Fruit fly (Drosophila melanogaster) whole organism, embryonic: ENCODE measurements around the gene brm.

Experiments used
- CG10979 ChIP-seq: fragments of 200-800 bp; sonication (Bioruptor generic); optimal IDR thresholded peaks from 2 replicates; lab custom pipeline; 2018; ENCODE audit warnings: missing biosample characterization, mild to moderate bottlenecking, missing genetic modification characterization, moderate library complexity
- CG13894 ChIP-seq: fragments of 200-800 bp; sonication (Bioruptor generic); optimal IDR thresholded peaks from 3 replicates; lab custom pipeline; 2018; ENCODE audit warnings: missing biosample characterization, mild to moderate bottlenecking, missing genetic modification characterization, moderate library complexity
- CG14710 ChIP-seq: fragments of 200-800 bp; sonication (Bioruptor generic); optimal IDR thresholded peaks from 3 replicates; lab custom pipeline; 2019; ENCODE audit warnings: missing biosample characterization, mild to moderate bottlenecking, missing genetic modification characterization, moderate library complexity
- CG15696 ChIP-seq: fragments of 200-800 bp; sonication (Bioruptor generic); optimal IDR thresholded peaks from 2 replicates; lab custom pipeline; 2019; ENCODE audit warnings: missing biosample characterization, mild to moderate bottlenecking, missing genetic modification characterization, moderate library complexity
- CG17359 ChIP-seq: fragments of 200-800 bp; sonication (Bioruptor generic); optimal IDR thresholded peaks from 3 replicates; lab custom pipeline; 2018; ENCODE audit warnings: missing biosample characterization, mild to moderate bottlenecking, missing genetic modification characterization, moderate library complexity
- CG17829 ChIP-seq: fragments of 200-800 bp; optimal IDR thresholded peaks from 2 replicates; lab custom pipeline; 2019; ENCODE audit warnings: missing biosample characterization, mild to moderate bottlenecking, missing genetic modification characterization, moderate library complexity
- CG18764 ChIP-seq: fragments of 200-800 bp; sonication (Bioruptor generic); optimal IDR thresholded peaks from 3 replicates; lab custom pipeline; 2016; ENCODE audit warnings: missing biosample characterization, missing genetic modification characterization
- CG2712 ChIP-seq: fragments of 200-800 bp; optimal IDR thresholded peaks from 3 replicates; lab custom pipeline; 2019; ENCODE audit warnings: missing biosample characterization, mild to moderate bottlenecking, missing genetic modification characterization, moderate library complexity
- CG3065 ChIP-seq: fragments of 200-800 bp; sonication (Bioruptor generic); optimal IDR thresholded peaks from 2 replicates; lab custom pipeline; 2016; ENCODE audit warnings: missing biosample characterization, missing genetic modification characterization
- CG4282 ChIP-seq: fragments of 200-800 bp; sonication (Bioruptor generic); optimal IDR thresholded peaks from 2 replicates; lab custom pipeline; 2016; ENCODE audit warnings: missing biosample characterization, missing genetic modification characterization
- CG4730 ChIP-seq: fragments of 200-800 bp; sonication (Bioruptor generic); IDR thresholded peaks from 2 replicates; pipeline ENCODE4 v1.3.6; 2022; ENCODE audit warnings: missing biosample characterization, missing genetic modification characterization
- CG5180 ChIP-seq: fragments of 200-800 bp; sonication (Bioruptor generic); optimal IDR thresholded peaks from 3 replicates; lab custom pipeline; 2017; ENCODE audit warnings: missing biosample characterization, missing genetic modification characterization, mild to moderate bottlenecking, moderate library complexity, missing genetic modification reagents
- CG6175 ChIP-seq: fragments of 200-800 bp; sonication (Bioruptor generic); IDR thresholded peaks from 3 replicates; pipeline ENCODE4 v1.3.6; 2022; ENCODE audit warnings: missing biosample characterization, missing genetic modification characterization
- CG6272 ChIP-seq: fragments of 200-800 bp; sonication (Bioruptor generic); IDR thresholded peaks from 2 replicates; pipeline ENCODE4 v1.3.6; 2022; ENCODE audit warnings: missing biosample characterization, missing genetic modification characterization
- CG6854 ChIP-seq: fragments of 200-800 bp; sonication (Bioruptor generic); optimal IDR thresholded peaks from 3 replicates; lab custom pipeline; 2017; ENCODE audit warnings: missing biosample characterization, mild to moderate bottlenecking, missing genetic modification characterization
- CG7556 ChIP-seq: fragments of 200-800 bp; sonication (Bioruptor generic); optimal IDR thresholded peaks from 2 replicates; lab custom pipeline; 2017; ENCODE audit warnings: missing biosample characterization, mild to moderate bottlenecking, missing genetic modification characterization
- CG7839 ChIP-seq: fragments of 200-800 bp; sonication (Bioruptor generic); optimal IDR thresholded peaks from 3 replicates; lab custom pipeline; 2018; ENCODE audit warnings: missing biosample characterization, mild to moderate bottlenecking, missing genetic modification characterization, moderate library complexity
- CG8359 ChIP-seq: fragments of 200-800 bp; sonication (Bioruptor generic); optimal IDR thresholded peaks from 2 replicates; lab custom pipeline; 2017; ENCODE audit warnings: missing biosample characterization, mild to moderate bottlenecking, missing genetic modification characterization, borderline replicate concordance
- CG8388 ChIP-seq: fragments of 200-800 bp; sonication (Bioruptor generic); optimal IDR thresholded peaks from 2 replicates; lab custom pipeline; 2019; ENCODE audit warnings: missing biosample characterization, mild to moderate bottlenecking, missing genetic modification characterization, moderate library complexity
- CG9437 ChIP-seq: fragments of 200-800 bp; sonication (Bioruptor generic); optimal IDR thresholded peaks from 2 replicates; lab custom pipeline; 2018; ENCODE audit warnings: missing biosample characterization, mild to moderate bottlenecking, missing genetic modification characterization
- CrebB ChIP-seq: fragments of 200-800 bp; sonication (Bioruptor generic); optimal IDR thresholded peaks from 3 replicates; lab custom pipeline; 2018; ENCODE audit warnings: missing biosample characterization, mild to moderate bottlenecking, missing genetic modification characterization
- Dfd ChIP-seq, 2 experiments: fragments of >200 bp; optimal IDR thresholded peaks; 2 replicates each; lab custom pipeline; 2017; ENCODE audit warnings: missing biosample characterization in 2 of 2, missing genetic modification characterization in 2 of 2
- E2f1 ChIP-seq: fragments of 200-800 bp; sonication (Bioruptor generic); IDR thresholded peaks from 2 replicates; pipeline ENCODE4 v1.3.6; 2022; ENCODE audit warnings: missing biosample characterization, missing genetic modification characterization
- Hey ChIP-seq: fragments of 200-800 bp; sonication (Bioruptor generic); optimal IDR thresholded peaks from 3 replicates; lab custom pipeline; 2018; ENCODE audit warnings: missing biosample characterization, mild to moderate bottlenecking, missing genetic modification characterization
- Hr3 ChIP-seq: fragments of 200-800 bp; sonication (Bioruptor generic); optimal IDR thresholded peaks from 3 replicates; lab custom pipeline; 2016; ENCODE audit warnings: missing biosample characterization, missing genetic modification characterization
- Hsf ChIP-seq: fragments of 200-800 bp; sonication (Bioruptor generic); optimal IDR thresholded peaks from 3 replicates; lab custom pipeline; 2016; ENCODE audit warnings: missing biosample characterization, missing genetic modification characterization
- Meics ChIP-seq: fragments of 200-800 bp; sonication (Bioruptor generic); optimal IDR thresholded peaks from 2 replicates; lab custom pipeline; 2017; ENCODE audit warnings: missing biosample characterization, mild to moderate bottlenecking, missing genetic modification characterization
- Mes4 ChIP-seq: fragments of 200-800 bp; sonication (Bioruptor generic); optimal IDR thresholded peaks from 2 replicates; lab custom pipeline; 2016; ENCODE audit warnings: missing biosample characterization, missing genetic modification characterization
- Ptx1 ChIP-seq: fragments of 200-800 bp; sonication (Bioruptor generic); IDR thresholded peaks from 2 replicates; pipeline ENCODE4 v1.3.6; 2022; ENCODE audit warnings: missing biosample characterization, missing genetic modification characterization
- abd-A ChIP-seq: fragments of 200-800 bp; sonication (Bioruptor generic); optimal IDR thresholded peaks from 3 replicates; lab custom pipeline; 2019; ENCODE audit warnings: missing biosample characterization, mild to moderate bottlenecking, missing genetic modification characterization, moderate library complexity
- ac ChIP-seq: fragments of 200-800 bp; sonication (Bioruptor generic); optimal IDR thresholded peaks from 3 replicates; lab custom pipeline; 2017; ENCODE audit warnings: missing biosample characterization, mild to moderate bottlenecking, missing genetic modification characterization
- al ChIP-seq: fragments of 200-800 bp; sonication (Bioruptor generic); IDR thresholded peaks from 2 replicates; pipeline ENCODE4 v1.3.6; 2022; ENCODE audit warnings: missing biosample characterization, missing genetic modification characterization
- disco-r ChIP-seq: fragments of 200-800 bp; sonication (Bioruptor generic); optimal IDR thresholded peaks from 2 replicates; lab custom pipeline; 2016; ENCODE audit warnings: missing biosample characterization, missing genetic modification characterization
- dmrt99B ChIP-seq: fragments of 200-800 bp; sonication (Bioruptor generic); optimal IDR thresholded peaks from 2 replicates; lab custom pipeline; 2018; ENCODE audit warnings: missing biosample characterization, mild to moderate bottlenecking, missing genetic modification characterization, moderate library complexity
- en ChIP-seq: fragments of 200-800 bp; sonication (Bioruptor generic); optimal IDR thresholded peaks from 2 replicates; lab custom pipeline; 2016; ENCODE audit warnings: missing biosample characterization, missing genetic modification characterization
- jumu ChIP-seq: fragments of 200-800 bp; sonication (Bioruptor generic); optimal IDR thresholded peaks from 3 replicates; lab custom pipeline; 2016; ENCODE audit warnings: missing biosample characterization, missing genetic modification characterization
- ken ChIP-seq: fragments of 200-800 bp; sonication (Bioruptor generic); IDR thresholded peaks from 3 replicates; pipeline ENCODE4 v1.3.6; 2022; ENCODE audit warnings: missing biosample characterization, missing genetic modification characterization
- klu ChIP-seq: fragments of 200-800 bp; sonication (Bioruptor generic); IDR thresholded peaks from 2 replicates; pipeline ENCODE4 v1.3.6; 2022; ENCODE audit warnings: missing biosample characterization, missing genetic modification characterization
- maf-S ChIP-seq: fragments of 200-800 bp; sonication (Bioruptor generic); optimal IDR thresholded peaks from 2 replicates; lab custom pipeline; 2016; ENCODE audit warnings: missing biosample characterization, missing genetic modification characterization
- otp ChIP-seq: fragments of 200-800 bp; sonication (Bioruptor generic); IDR thresholded peaks from 3 replicates; pipeline ENCODE4, ENCODE4 v1.3.6; 2022; ENCODE audit warnings: missing biosample characterization, missing genetic modification characterization
- pita ChIP-seq: fragments of 200-800 bp; sonication (Bioruptor generic); optimal IDR thresholded peaks from 2 replicates; lab custom pipeline; 2017; ENCODE audit warnings: missing biosample characterization, mild to moderate bottlenecking, missing genetic modification characterization
- rib ChIP-seq: fragments of 200-800 bp; sonication (Bioruptor generic); IDR thresholded peaks from 2 replicates; pipeline ENCODE4 v1.3.6; 2022; ENCODE audit warnings: missing biosample characterization, missing genetic modification characterization
- sens-2 ChIP-seq: fragments of 200-800 bp; sonication (Bioruptor generic); IDR thresholded peaks from 2 replicates; pipeline ENCODE4 v1.3.6; 2022; ENCODE audit warnings: missing biosample characterization, missing genetic modification characterization
- tap ChIP-seq: fragments of 200-800 bp; optimal IDR thresholded peaks from 3 replicates; lab custom pipeline; 2019; ENCODE audit warnings: missing biosample characterization, mild to moderate bottlenecking, missing genetic modification characterization, moderate library complexity
- tin ChIP-seq: fragments of 200-800 bp; sonication (Bioruptor generic); optimal IDR thresholded peaks from 3 replicates; lab custom pipeline; 2016; ENCODE audit warnings: missing biosample characterization, missing genetic modification characterization
- wek ChIP-seq: fragments of 200-800 bp; sonication (Bioruptor generic); optimal IDR thresholded peaks from 3 replicates; lab custom pipeline; 2018; ENCODE audit warnings: missing biosample characterization, mild to moderate bottlenecking, missing genetic modification characterization, moderate library complexity
- zf30C ChIP-seq: fragments of 200-800 bp; sonication (Bioruptor generic); optimal IDR thresholded peaks from 3 replicates; lab custom pipeline; 2018; ENCODE audit warnings: missing biosample characterization, mild to moderate bottlenecking, missing genetic modification characterization

brm gene

dm6 chr3L:16023020-16023648 is 40.5 kb upstream of the brm start, which contains the start of gene Notum (continued):
- TF ChIP-seq CG17829, result no peak
- TF ChIP-seq CG17359 (tag; lab: Kevin White, UChicago), result no peak
- TF ChIP-seq Ptx1 (GFP tag; lab: Robert Waterston, UW), result no peak
- TF ChIP-seq CG9437 (GFP tag; lab: Kevin White, UChicago), result no peak
- no peak for TF ChIP-seq CG6854 (GFP tag; lab: Kevin White, UChicago)
- no peak for TF ChIP-seq al (GFP tag; lab: Robert Waterston, UW)
- no peak for TF ChIP-seq CG6175
- TF ChIP-seq rib (GFP tag; lab: Robert Waterston, UW), result peak; percentile 41; the same call in 1 of the 2 replicates
- no peak for TF ChIP-seq Meics (GFP tag; lab: Kevin White, UChicago)

dm6 chr3L:16021064-16021683 is 38.5 kb upstream of the brm start:
- no peak for TF ChIP-seq Hey (tag; lab: Kevin White, UChicago)
- peak; percentile 11 for TF ChIP-seq Mes4 (GFP tag; lab: Kevin White, UChicago)
- peak; percentile 57 for TF ChIP-seq CG7839
- peak; percentile 36; the same call in 1 of the 3 replicates for TF ChIP-seq otp (GFP tag; lab: Robert Waterston, UW)
- no peak for TF ChIP-seq tap (tag; lab: Kevin White, UChicago)
- peak; percentile 23; the same call in 1 of the 2 replicates for TF ChIP-seq sens-2 (GFP tag; lab: Robert Waterston, UW)
- TF ChIP-seq CG2712 (tag; lab: Kevin White, UChicago), result peak; percentile 86
- no peak for TF ChIP-seq CG3065 (GFP tag; lab: Kevin White, UChicago)
- peak; percentile 90 for TF ChIP-seq CG15696 (tag; lab: Kevin White, UChicago)
- TF ChIP-seq CG6272 (GFP tag; lab: Robert Waterston, UW), result no peak
- TF ChIP-seq dmrt99B (tag; lab: Kevin White, UChicago), result peak; percentile 59
- TF ChIP-seq CG10979, result peak; percentile 84
- no peak for TF ChIP-seq en
- no peak for TF ChIP-seq CG6854 (GFP tag; lab: Kevin White, UChicago)
- TF ChIP-seq CG13894 (tag; lab: Kevin White, UChicago), result no peak
- no peak for TF ChIP-seq CG5180 (GFP tag; lab: Kevin White, UChicago)
- TF ChIP-seq CG17829, result peak; percentile 81
- TF ChIP-seq CG18764 (GFP tag; lab: Kevin White, UChicago), result peak; percentile 10
- peak; percentile 16 for TF ChIP-seq disco-r
- TF ChIP-seq CG14710 (tag; lab: Kevin White, UChicago), result peak; percentile 82
- no peak for TF ChIP-seq abd-A (tag; lab: Kevin White, UChicago)
- TF ChIP-seq zf30C (GFP tag; lab: Kevin White, UChicago), result peak; percentile 80
- TF ChIP-seq CG7556, result peak; percentile 28
- peak; percentile 29 for TF ChIP-seq jumu (GFP tag; lab: Kevin White, UChicago)
- no peak for TF ChIP-seq CrebB (tag; lab: Kevin White, UChicago)
- peak; percentile 37 for TF ChIP-seq CG8359 (GFP tag; lab: Kevin White, UChicago)
- TF ChIP-seq maf-S (GFP tag; lab: Kevin White, UChicago), result peak; percentile 38
- TF ChIP-seq CG8388 (GFP tag; lab: Kevin White, UChicago), result peak; percentile 62
- TF ChIP-seq Hsf (GFP tag; lab: Kevin White, UChicago), result peak; percentile 55
- peak; percentile 58 for TF ChIP-seq tin (GFP tag; lab: Kevin White, UChicago)
- TF ChIP-seq CG4730, result peak; percentile 38; the same call in 1 of the 2 replicates
- peak; percentile 23; the same call in 1 of the 3 replicates for TF ChIP-seq ken
- TF ChIP-seq E2f1 (GFP tag; lab: Robert Waterston, UW), result peak; percentile 42; the same call in 1 of the 2 replicates
- peak; percentile 21 for TF ChIP-seq Hr3 (GFP tag; lab: Kevin White, UChicago)
- TF ChIP-seq wek (GFP tag; lab: Kevin White, UChicago), result no peak
- no peak for TF ChIP-seq Dfd (GFP tag; optimal IDR thresholded peaks at IDR 0.05; lab: Kevin White, UChicago)
- TF ChIP-seq CG4282 (GFP tag; lab: Kevin White, UChicago), result no peak
- TF ChIP-seq klu (GFP tag; lab: Robert Waterston, UW), result no peak
- peak; percentile 69 for TF ChIP-seq ac (GFP tag; lab: Kevin White, UChicago)
- TF ChIP-seq pita (GFP tag; lab: Kevin White, UChicago), result no peak
